Fruit fly (Drosophila melanogaster) whole organism, embryonic: ENCODE measurements around the gene ph-d.
A peak's percentile ranks its signal among the peaks of the same experiment; 100 is the strongest.

Experiments
- CG10959 ChIP-seq: fragments of 200-800 bp; sonication (Bioruptor generic); IDR thresholded peaks from 2 replicates; pipeline ENCODE4 v1.3.6; 2022; ENCODE audit warnings: missing biosample characterization, missing genetic modification characterization
- CG11696 ChIP-seq: fragments of 200-800 bp; sonication (Bioruptor generic); IDR thresholded peaks from 2 replicates; pipeline ENCODE4 v1.3.6; 2022; ENCODE audit warnings: missing biosample characterization, missing genetic modification characterization
- CG13424 ChIP-seq: fragments of 200-800 bp; sonication (Bioruptor generic); optimal IDR thresholded peaks from 2 replicates; lab custom pipeline; 2019; ENCODE audit warnings: missing biosample characterization, mild to moderate bottlenecking, missing genetic modification characterization, moderate library complexity
- CG15696 ChIP-seq: fragments of 200-800 bp; sonication (Bioruptor generic); optimal IDR thresholded peaks from 2 replicates; lab custom pipeline; 2019; ENCODE audit warnings: missing biosample characterization, mild to moderate bottlenecking, missing genetic modification characterization, moderate library complexity
- CG2712 ChIP-seq: fragments of 200-800 bp; optimal IDR thresholded peaks from 3 replicates; lab custom pipeline; 2019; ENCODE audit warnings: missing biosample characterization, mild to moderate bottlenecking, missing genetic modification characterization, moderate library complexity
- CG31388 ChIP-seq: fragments of 200-800 bp; sonication (Bioruptor generic); optimal IDR thresholded peaks from 2 replicates; lab custom pipeline; 2016; ENCODE audit warnings: missing biosample characterization, missing genetic modification characterization
- CG4328 ChIP-seq: fragments of 200-800 bp; sonication (Bioruptor generic); optimal IDR thresholded peaks from 3 replicates; lab custom pipeline; 2017; ENCODE audit warnings: missing biosample characterization, missing genetic modification reagents, missing genetic modification characterization
- CG4820 ChIP-seq: fragments of 200-800 bp; sonication (Bioruptor generic); optimal IDR thresholded peaks from 3 replicates; lab custom pipeline; 2016; ENCODE audit warnings: missing biosample characterization, missing genetic modification characterization
- CG6791 ChIP-seq: fragments of 200-800 bp; sonication (Bioruptor generic); IDR thresholded peaks from 3 replicates; pipeline ENCODE4 v1.3.6; 2022; ENCODE audit warnings: missing biosample characterization, missing genetic modification characterization; ENCODE audit not compliant: partially characterized antibody
- CG8281 ChIP-seq: fragments of 200-800 bp; sonication (Bioruptor generic); optimal IDR thresholded peaks from 2 replicates; lab custom pipeline; 2018; ENCODE audit warnings: missing biosample characterization, mild to moderate bottlenecking, missing genetic modification characterization, moderate library complexity
- CG8388 ChIP-seq: fragments of 200-800 bp; sonication (Bioruptor generic); optimal IDR thresholded peaks from 2 replicates; lab custom pipeline; 2019; ENCODE audit warnings: missing biosample characterization, mild to moderate bottlenecking, missing genetic modification characterization, moderate library complexity
- CrebB ChIP-seq: fragments of 200-800 bp; sonication (Bioruptor generic); optimal IDR thresholded peaks from 3 replicates; lab custom pipeline; 2018; ENCODE audit warnings: missing biosample characterization, mild to moderate bottlenecking, missing genetic modification characterization
- D19B ChIP-seq: fragments of 200-800 bp; sonication (Bioruptor generic); optimal IDR thresholded peaks from 2 replicates; lab custom pipeline; 2017; ENCODE audit warnings: missing biosample characterization, mild to moderate bottlenecking, missing genetic modification characterization
- Doc3 ChIP-seq: fragments of 200-800 bp; sonication (Bioruptor generic); IDR thresholded peaks from 3 replicates; pipeline ENCODE4 v1.3.6; 2022; ENCODE audit warnings: missing biosample characterization, missing genetic modification characterization; ENCODE audit not compliant: partially characterized antibody
- Drgx ChIP-seq: fragments of 200-800 bp; sonication (Bioruptor generic); IDR thresholded peaks from 2 replicates; pipeline ENCODE4 v1.3.6; 2022; ENCODE audit warnings: missing biosample characterization, missing genetic modification characterization
- Hey ChIP-seq: fragments of 200-800 bp; sonication (Bioruptor generic); optimal IDR thresholded peaks from 3 replicates; lab custom pipeline; 2018; ENCODE audit warnings: missing biosample characterization, mild to moderate bottlenecking, missing genetic modification characterization
- Hmx ChIP-seq: fragments of 200-800 bp; sonication (Bioruptor generic); optimal IDR thresholded peaks from 2 replicates; lab custom pipeline; 2016; ENCODE audit warnings: missing biosample characterization, missing genetic modification characterization
- Hr3 ChIP-seq: fragments of 200-800 bp; sonication (Bioruptor generic); optimal IDR thresholded peaks from 3 replicates; lab custom pipeline; 2016; ENCODE audit warnings: missing biosample characterization, missing genetic modification characterization
- Hr78 ChIP-seq, 2 experiments: fragments of 200-800 bp in 1 of 2; fragments of >200 bp in 1 of 2; sonication (Bioruptor generic) in 1 of 2; optimal IDR thresholded peaks; 2 replicates each; lab custom pipeline; 2017 to 2019; ENCODE audit warnings: missing biosample characterization in 2 of 2, missing genetic modification characterization in 2 of 2, mild to moderate bottlenecking in 1 of 2, moderate library complexity in 1 of 2
- MTF-1 ChIP-seq: fragments of 200-800 bp; sonication (Bioruptor generic); optimal IDR thresholded peaks from 2 replicates; lab custom pipeline; 2018; ENCODE audit warnings: missing biosample characterization, mild to moderate bottlenecking, missing genetic modification characterization, borderline replicate concordance
- Optix ChIP-seq: fragments of 200-800 bp; sonication (Bioruptor generic); IDR thresholded peaks from 3 replicates; pipeline ENCODE4 v1.3.6; 2022; ENCODE audit warnings: missing biosample characterization, missing genetic modification characterization
- Sry-β ChIP-seq: fragments of 200-800 bp; sonication (Bioruptor generic); optimal IDR thresholded peaks from 2 replicates; lab custom pipeline; 2018; ENCODE audit warnings: missing biosample characterization, mild to moderate bottlenecking, missing genetic modification characterization, moderate library complexity
- Stat92E ChIP-seq, 3 experiments: fragments of >200 bp in 2 of 3; fragments of 200-800 bp in 1 of 3; sonication (Bioruptor generic) in 1 of 3; optimal IDR thresholded peaks; 2 replicates each; lab custom pipeline; 2017 to 2019; ENCODE audit warnings: missing biosample characterization in 3 of 3, missing genetic modification characterization in 3 of 3, mild to moderate bottlenecking in 1 of 3, moderate library complexity in 1 of 3
- Taf1 ChIP-seq: fragments of 200-800 bp; sonication (Bioruptor generic); IDR thresholded peaks from 2 replicates; pipeline ENCODE4 v1.3.6; 2022; ENCODE audit warnings: missing biosample characterization, missing genetic modification characterization
- abd-A ChIP-seq: fragments of 200-800 bp; sonication (Bioruptor generic); optimal IDR thresholded peaks from 3 replicates; lab custom pipeline; 2019; ENCODE audit warnings: missing biosample characterization, mild to moderate bottlenecking, missing genetic modification characterization, moderate library complexity
- az2 ChIP-seq: fragments of 200-800 bp; sonication (Bioruptor generic); optimal IDR thresholded peaks from 3 replicates; lab custom pipeline; 2016; ENCODE audit warnings: missing biosample characterization, missing genetic modification characterization
- btn ChIP-seq: fragments of 200-800 bp; sonication (Bioruptor generic); optimal IDR thresholded peaks from 2 replicates; lab custom pipeline; 2016; ENCODE audit warnings: missing biosample characterization, missing genetic modification characterization
- crol ChIP-seq: fragments of 200-800 bp; sonication (Bioruptor generic); IDR thresholded peaks from 2 replicates; pipeline ENCODE4 v1.3.6; 2022; ENCODE audit warnings: missing biosample characterization, missing genetic modification characterization
- ems ChIP-seq: fragments of 200-800 bp; sonication (Bioruptor generic); optimal IDR thresholded peaks from 3 replicates; lab custom pipeline; 2016; ENCODE audit warnings: missing biosample characterization, missing genetic modification characterization
- eve ChIP-seq, 2 experiments: fragments of >200 bp; optimal IDR thresholded peaks; 2 replicates each; lab custom pipeline; 2017; ENCODE audit warnings: missing biosample characterization in 2 of 2, missing genetic modification characterization in 2 of 2
- fru ChIP-seq: fragments of >200 bp; optimal IDR thresholded peaks from 2 replicates; lab custom pipeline; 2017
- grau ChIP-seq: fragments of 200-800 bp; optimal IDR thresholded peaks from 3 replicates; lab custom pipeline; 2019; ENCODE audit warnings: missing biosample characterization, mild to moderate bottlenecking, missing genetic modification characterization, moderate library complexity
- jumu ChIP-seq: fragments of 200-800 bp; sonication (Bioruptor generic); optimal IDR thresholded peaks from 3 replicates; lab custom pipeline; 2016; ENCODE audit warnings: missing biosample characterization, missing genetic modification characterization
- kah ChIP-seq: fragments of 200-800 bp; sonication (Bioruptor generic); optimal IDR thresholded peaks from 2 replicates; lab custom pipeline; 2018; ENCODE audit warnings: missing biosample characterization, mild to moderate bottlenecking, missing genetic modification characterization
- luna ChIP-seq: fragments of 200-800 bp; sonication (Bioruptor generic); optimal IDR thresholded peaks from 2 replicates; lab custom pipeline; 2016; ENCODE audit warnings: missing biosample characterization, missing genetic modification characterization
- mam ChIP-seq: fragments of 200-800 bp; sonication (Bioruptor generic); optimal IDR thresholded peaks from 3 replicates; lab custom pipeline; 2016; ENCODE audit warnings: missing biosample characterization, missing genetic modification characterization
- mld ChIP-seq: fragments of 200-800 bp; sonication (Bioruptor generic); IDR thresholded peaks from 3 replicates; pipeline ENCODE4 v1.3.6; 2022; ENCODE audit warnings: missing biosample characterization, missing genetic modification characterization; ENCODE audit not compliant: partially characterized antibody
- pho ChIP-seq: fragments of 200-800 bp; sonication (Bioruptor generic); optimal IDR thresholded peaks from 2 replicates; lab custom pipeline; 2016; ENCODE audit warnings: missing biosample characterization, missing genetic modification characterization
- rib ChIP-seq: fragments of 200-800 bp; sonication (Bioruptor generic); IDR thresholded peaks from 2 replicates; pipeline ENCODE4 v1.3.6; 2022; ENCODE audit warnings: missing biosample characterization, missing genetic modification characterization
- row ChIP-seq: fragments of 200-800 bp; sonication (Bioruptor generic); IDR thresholded peaks from 3 replicates; pipeline ENCODE4 v1.3.6; 2022; ENCODE audit warnings: missing biosample characterization, missing genetic modification characterization
- sens ChIP-seq: fragments of 200-800 bp; sonication (Bioruptor generic); peaks from one replicate; lab custom pipeline; 2016; ENCODE audit warnings: missing biosample characterization, missing genetic modification characterization
- sim ChIP-seq: fragments of 200-800 bp; sonication (Bioruptor generic); IDR thresholded peaks from 2 replicates; pipeline ENCODE4 v1.3.6; 2022; ENCODE audit warnings: missing biosample characterization, missing genetic modification characterization
- slp2 ChIP-seq: fragments of 200-800 bp; sonication (Bioruptor generic); optimal IDR thresholded peaks from 2 replicates; lab custom pipeline; 2016; ENCODE audit warnings: missing biosample characterization, missing genetic modification characterization
- sqz ChIP-seq: fragments of 200-800 bp; sonication (Bioruptor generic); optimal IDR thresholded peaks from 3 replicates; lab custom pipeline; 2018; ENCODE audit warnings: missing biosample characterization, mild to moderate bottlenecking, missing genetic modification characterization
- tna ChIP-seq: fragments of 200-800 bp; sonication (Bioruptor generic); IDR thresholded peaks from 2 replicates; pipeline ENCODE4 v1.3.6; 2022; ENCODE audit warnings: missing biosample characterization, missing genetic modification characterization; ENCODE audit not compliant: partially characterized antibody
- toy ChIP-seq: fragments of 200-800 bp; sonication (Bioruptor generic); IDR thresholded peaks from 2 replicates; pipeline ENCODE4 v1.3.6; 2022; ENCODE audit warnings: missing biosample characterization, missing genetic modification characterization
- usp ChIP-seq: fragments of >200 bp; optimal IDR thresholded peaks from 2 replicates; lab custom pipeline; 2017; ENCODE audit warnings: missing biosample characterization, missing genetic modification characterization
- vvl ChIP-seq: fragments of 200-800 bp; sonication (Bioruptor generic); IDR thresholded peaks from 2 replicates; pipeline ENCODE4 v1.3.6; 2022; ENCODE audit warnings: missing biosample characterization, missing genetic modification characterization
- zfh2 ChIP-seq: fragments of 200-800 bp; sonication (Bioruptor generic); optimal IDR thresholded peaks from 2 replicates; lab custom pipeline; 2016; ENCODE audit warnings: missing biosample characterization, missing genetic modification characterization

Gene ph-d

DNA sequence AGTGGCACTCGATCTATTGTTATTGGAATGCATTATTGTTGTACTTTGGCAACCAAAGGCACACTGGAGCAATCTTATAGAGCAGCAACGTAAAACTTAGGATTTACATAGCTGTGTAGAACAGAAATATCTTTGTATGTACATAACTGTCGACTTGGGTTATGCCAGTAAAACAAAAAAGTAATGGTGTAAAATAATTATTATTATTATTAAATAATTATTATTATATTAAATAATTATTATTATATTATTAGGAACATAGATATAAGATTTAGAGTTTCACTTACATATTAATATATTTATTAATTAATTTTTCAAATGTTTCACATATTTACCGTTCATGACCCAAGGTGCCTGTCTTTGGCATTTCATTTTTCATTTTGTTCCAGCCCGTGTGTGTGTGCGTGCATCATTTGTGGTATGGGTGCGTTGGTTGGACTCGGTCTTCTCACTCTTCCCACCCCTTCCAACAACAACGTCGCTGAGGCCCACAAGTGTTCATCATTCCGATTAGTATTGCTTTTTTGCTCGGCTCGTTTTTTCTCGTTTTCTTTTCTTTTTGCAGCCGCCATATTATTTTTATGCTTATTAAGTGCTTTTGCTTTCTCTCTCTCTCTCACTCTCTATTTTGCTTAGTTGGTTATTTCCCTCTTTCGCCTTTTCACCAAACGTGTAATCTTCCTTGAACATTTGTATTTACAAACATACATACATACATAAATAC, 1.0 kb upstream of the ph-d start (continued):
- TF ChIP-seq Taf1 (peak; percentile 77), grau (tag; lab: Kevin White, UChicago) (peak; percentile 98), luna (GFP tag; lab: Kevin White, UChicago) (peak; percentile 28), row (GFP tag; lab: Robert Waterston, UW) (peak; percentile 95), abd-A (peak; percentile 85), Hr78 (GFP tag; optimal IDR thresholded peaks at IDR 0.05; lab: Kevin White, UChicago) (peak in 1 of 2 experiments; percentile 92), Sry-β (GFP tag; lab: Kevin White, UChicago) (peak; percentile 73), Stat92E (GFP tag; optimal IDR thresholded peaks at IDR 0.05; lab: Kevin White, UChicago) (peak in 1 of 3 experiments; percentile 94), eve (GFP tag; optimal IDR thresholded peaks at IDR 0.05; lab: Kevin White, UChicago) (no peak), Drgx (GFP tag; lab: Robert Waterston, UW) (peak; percentile 78), Doc3 (no peak), MTF-1 (GFP tag; lab: Kevin White, UChicago) (peak; percentile 85), Optix (GFP tag; lab: Robert Waterston, UW) (peak; percentile 93), az2 (GFP tag; lab: Kevin White, UChicago) (peak; percentile 94), Hr3 (peak; percentile 98), CG15696 (tag; lab: Kevin White, UChicago) (peak; percentile 98), fru (no peak), sqz (GFP tag; lab: Kevin White, UChicago) (peak; percentile 78), tna (GFP tag; lab: Robert Waterston, UW) (no peak), btn (GFP tag; lab: Kevin White, UChicago) (peak; percentile 64), CG11696 (peak; percentile 74; the same call in 1 of the 2 replicates), jumu (GFP tag; lab: Kevin White, UChicago) (peak; percentile 83), pho (peak; percentile 72), sim (GFP tag; lab: Robert Waterston, UW) (no peak; the same call in 1 of the 2 replicates), D19B (peak; percentile 91), CrebB (tag; lab: Kevin White, UChicago) (peak; percentile 73), CG31388 (GFP tag; lab: Kevin White, UChicago) (peak; percentile 90), sens (GFP tag; lab: Kevin White, UChicago) (peak; percentile 94), toy (GFP tag; lab: Robert Waterston, UW) (peak; percentile 75), rib (GFP tag; lab: Robert Waterston, UW) (no peak), kah (peak; percentile 94), ems (peak; percentile 84), Hmx (GFP tag; lab: Kevin White, UChicago) (peak; percentile 22), mam (peak; percentile 88), crol (peak; percentile 94), mld (GFP tag; lab: Robert Waterston, UW) (no peak), slp2 (GFP tag; lab: Kevin White, UChicago) (peak; percentile 89), CG8388 (GFP tag; lab: Kevin White, UChicago) (peak; percentile 96), CG2712 (tag; lab: Kevin White, UChicago) (peak; percentile 99), vvl (GFP tag; lab: Robert Waterston, UW) (peak; percentile 90), CG4328 (GFP tag; lab: Kevin White, UChicago) (peak; percentile 98), CG6791 (GFP tag; lab: Robert Waterston, UW) (0 out of 3 replicates have a peak, but pooled peaks have one; percentile 38), Hey (no peak), zfh2 (GFP tag; lab: Kevin White, UChicago) (peak; percentile 86), CG8281 (tag; lab: Kevin White, UChicago) (peak; percentile 91), usp (GFP tag; lab: Kevin White, UChicago) (no peak), CG10959 (GFP tag; lab: Robert Waterston, UW) (peak; percentile 90), CG4820 (GFP tag; lab: Kevin White, UChicago) (peak; percentile 94), CG13424 (tag; lab: Kevin White, UChicago) (peak; percentile 99)
